Fruit fly (Drosophila melanogaster) whole organism, embryonic: ENCODE data around the gene CG34125.
A peak's percentile ranks its signal among the peaks of the same experiment; 100 is the strongest.

Experiments used
- CG10147 ChIP-seq: fragments of 200-800 bp; sonication (Bioruptor generic); optimal IDR thresholded peaks from 2 replicates; lab custom pipeline; 2019; ENCODE audit warnings: missing biosample characterization, mild to moderate bottlenecking, missing genetic modification characterization, moderate library complexity
- CG10267 ChIP-seq: fragments of 200-800 bp; sonication (Bioruptor generic); optimal IDR thresholded peaks from 2 replicates; lab custom pipeline; 2018; ENCODE audit warnings: missing biosample characterization, mild to moderate bottlenecking, missing genetic modification characterization, moderate library complexity
- CG10654 ChIP-seq: fragments of 200-800 bp; sonication (Bioruptor generic); optimal IDR thresholded peaks from 2 replicates; lab custom pipeline; 2016; ENCODE audit warnings: missing biosample characterization, missing genetic modification characterization
- CG13287 ChIP-seq: fragments of 200-800 bp; sonication (Bioruptor generic); IDR thresholded peaks from 2 replicates; pipeline ENCODE4 v1.3.6; 2022; ENCODE audit warnings: missing biosample characterization, missing genetic modification characterization; ENCODE audit not compliant: partially characterized antibody
- CG13775 ChIP-seq: fragments of 200-800 bp; sonication (Bioruptor generic); optimal IDR thresholded peaks from 3 replicates; lab custom pipeline; 2017; ENCODE audit warnings: missing biosample characterization, mild to moderate bottlenecking, missing genetic modification characterization
- CG15073 ChIP-seq: fragments of 200-800 bp; sonication (Bioruptor generic); optimal IDR thresholded peaks from 2 replicates; lab custom pipeline; 2016; ENCODE audit warnings: missing biosample characterization, missing genetic modification characterization
- CG1529 ChIP-seq: fragments of 200-800 bp; sonication (Bioruptor generic); optimal IDR thresholded peaks from 3 replicates; lab custom pipeline; 2018; ENCODE audit warnings: missing biosample characterization, missing genetic modification characterization
- CG15601 ChIP-seq: fragments of 200-800 bp; sonication (Bioruptor generic); optimal IDR thresholded peaks from 3 replicates; lab custom pipeline; 2019; ENCODE audit warnings: missing biosample characterization, mild to moderate bottlenecking, missing genetic modification characterization, moderate library complexity
- CG15696 ChIP-seq: fragments of 200-800 bp; sonication (Bioruptor generic); optimal IDR thresholded peaks from 2 replicates; lab custom pipeline; 2019; ENCODE audit warnings: missing biosample characterization, mild to moderate bottlenecking, missing genetic modification characterization, moderate library complexity
- CG17385 ChIP-seq: fragments of 200-800 bp; sonication (Bioruptor generic); optimal IDR thresholded peaks from 3 replicates; lab custom pipeline; 2018; ENCODE audit warnings: missing biosample characterization, mild to moderate bottlenecking, missing genetic modification characterization
- CG18764 ChIP-seq: fragments of 200-800 bp; sonication (Bioruptor generic); optimal IDR thresholded peaks from 3 replicates; lab custom pipeline; 2016; ENCODE audit warnings: missing biosample characterization, missing genetic modification characterization
- CG2202 ChIP-seq: fragments of 200-800 bp; sonication (Bioruptor generic); optimal IDR thresholded peaks from 2 replicates; lab custom pipeline; 2018; ENCODE audit warnings: missing biosample characterization, mild to moderate bottlenecking, missing genetic modification characterization
- CG33213 ChIP-seq: fragments of 200-800 bp; sonication (Bioruptor generic); optimal IDR thresholded peaks from 3 replicates; lab custom pipeline; 2016; ENCODE audit warnings: missing biosample characterization, missing genetic modification characterization
- CG6813 ChIP-seq: fragments of 200-800 bp; sonication (Bioruptor generic); optimal IDR thresholded peaks from 2 replicates; lab custom pipeline; 2017; ENCODE audit warnings: missing biosample characterization, missing genetic modification characterization, mild to moderate bottlenecking, moderate library complexity, missing genetic modification reagents
- CG7372 ChIP-seq: fragments of 200-800 bp; sonication (Bioruptor generic); IDR thresholded peaks from 2 replicates; pipeline ENCODE4 v1.3.6; 2022; ENCODE audit warnings: missing biosample characterization, missing genetic modification characterization
- CG7963 ChIP-seq: fragments of 200-800 bp; sonication (Bioruptor generic); IDR thresholded peaks from 3 replicates; pipeline ENCODE4 v1.3.6; 2022; ENCODE audit warnings: missing biosample characterization, missing genetic modification characterization; ENCODE audit not compliant: partially characterized antibody
- CG7987 ChIP-seq: fragments of 200-800 bp; sonication (Bioruptor generic); optimal IDR thresholded peaks from 2 replicates; lab custom pipeline; 2018; ENCODE audit warnings: missing biosample characterization, mild to moderate bottlenecking, missing genetic modification characterization, moderate library complexity
- CG8089 ChIP-seq: fragments of 200-800 bp; sonication (Bioruptor generic); optimal IDR thresholded peaks from 3 replicates; lab custom pipeline; 2016; ENCODE audit warnings: missing biosample characterization, missing genetic modification characterization
- CG8388 ChIP-seq: fragments of 200-800 bp; sonication (Bioruptor generic); optimal IDR thresholded peaks from 2 replicates; lab custom pipeline; 2019; ENCODE audit warnings: missing biosample characterization, mild to moderate bottlenecking, missing genetic modification characterization, moderate library complexity
- CG9215 ChIP-seq: fragments of 200-800 bp; sonication (Bioruptor generic); IDR thresholded peaks from 2 replicates; pipeline ENCODE4 v1.3.6; 2022; ENCODE audit warnings: missing biosample characterization, missing genetic modification characterization
- CG9609 ChIP-seq: fragments of 200-800 bp; sonication (Bioruptor generic); optimal IDR thresholded peaks from 3 replicates; lab custom pipeline; 2016; ENCODE audit warnings: missing biosample characterization, missing genetic modification characterization
- CG9797 ChIP-seq: fragments of 200-800 bp; sonication (Bioruptor generic); optimal IDR thresholded peaks from 3 replicates; lab custom pipeline; 2018; ENCODE audit warnings: missing biosample characterization, mild to moderate bottlenecking, missing genetic modification characterization
- Doc2 ChIP-seq: fragments of 200-800 bp; sonication (Bioruptor generic); IDR thresholded peaks from 2 replicates; pipeline ENCODE4 v1.3.6; 2022; ENCODE audit warnings: missing biosample characterization, missing genetic modification characterization
- Fer3 ChIP-seq: fragments of 200-800 bp; sonication (Bioruptor generic); optimal IDR thresholded peaks from 2 replicates; lab custom pipeline; 2018; ENCODE audit warnings: missing biosample characterization, mild to moderate bottlenecking, missing genetic modification characterization, moderate library complexity
- GATAe ChIP-seq: fragments of 200-800 bp; sonication (Bioruptor generic); conservative IDR thresholded peaks from 2 replicates; pipeline ENCODE4 v1.3.6; 2022; ENCODE audit warnings: missing biosample characterization, missing genetic modification characterization
- Hsf ChIP-seq: fragments of 200-800 bp; sonication (Bioruptor generic); optimal IDR thresholded peaks from 3 replicates; lab custom pipeline; 2016; ENCODE audit warnings: missing biosample characterization, missing genetic modification characterization
- Jarid2 ChIP-seq: fragments of 200-800 bp; sonication (Bioruptor generic); optimal IDR thresholded peaks from 3 replicates; lab custom pipeline; 2017; ENCODE audit warnings: mild to moderate bottlenecking, missing biosample characterization, missing genetic modification reagents, missing genetic modification characterization
- MESR4 ChIP-seq: fragments of 200-800 bp; sonication (Bioruptor generic); optimal IDR thresholded peaks from 2 replicates; lab custom pipeline; 2018; ENCODE audit warnings: missing biosample characterization, mild to moderate bottlenecking, missing genetic modification characterization, moderate library complexity
- Myb ChIP-seq: fragments of 200-800 bp; sonication (Bioruptor generic); optimal IDR thresholded peaks from 2 replicates; lab custom pipeline; 2016; ENCODE audit warnings: missing biosample characterization, missing genetic modification characterization
- al ChIP-seq: fragments of 200-800 bp; sonication (Bioruptor generic); IDR thresholded peaks from 2 replicates; pipeline ENCODE4 v1.3.6; 2022; ENCODE audit warnings: missing biosample characterization, missing genetic modification characterization
- amos ChIP-seq: fragments of 200-800 bp; sonication (Bioruptor generic); IDR thresholded peaks from 2 replicates; pipeline ENCODE4 v1.3.6; 2022; ENCODE audit warnings: missing biosample characterization, missing genetic modification characterization; ENCODE audit not compliant: partially characterized antibody
- aop ChIP-seq: fragments of 200-800 bp; sonication (Bioruptor generic); IDR thresholded peaks from 2 replicates; pipeline ENCODE4 v1.3.6; 2022; ENCODE audit warnings: missing biosample characterization, missing genetic modification characterization
- az2 ChIP-seq: fragments of 200-800 bp; sonication (Bioruptor generic); optimal IDR thresholded peaks from 3 replicates; lab custom pipeline; 2016; ENCODE audit warnings: missing biosample characterization, missing genetic modification characterization
- cas ChIP-seq: fragments of 200-800 bp; sonication (Bioruptor generic); IDR thresholded peaks from 2 replicates; pipeline ENCODE4 v1.3.6; 2022; ENCODE audit warnings: missing biosample characterization, missing genetic modification characterization
- crp ChIP-seq, 2 experiments: fragments of 200-800 bp; sonication (Bioruptor generic); optimal IDR thresholded peaks; 2 replicates in 1 of 2; 3 replicates in 1 of 2; lab custom pipeline; 2017; ENCODE audit warnings: missing biosample characterization in 2 of 2, missing genetic modification characterization in 2 of 2, mild to moderate bottlenecking in 1 of 2, moderate library complexity in 1 of 2
- dan ChIP-seq: fragments of 200-800 bp; sonication (Bioruptor generic); IDR thresholded peaks from 2 replicates; pipeline ENCODE4 v1.3.6; 2022; ENCODE audit warnings: missing biosample characterization, missing genetic modification characterization
- dm ChIP-seq: fragments of 200-800 bp; sonication (Bioruptor generic); optimal IDR thresholded peaks from 3 replicates; lab custom pipeline; 2016; ENCODE audit warnings: missing biosample characterization, missing genetic modification characterization
- esg ChIP-seq: fragments of 200-800 bp; sonication (Bioruptor generic); conservative IDR thresholded peaks from 2 replicates; pipeline ENCODE4 v1.3.6; 2022; ENCODE audit warnings: missing biosample characterization, missing genetic modification characterization
- gsb-n ChIP-seq: fragments of 200-800 bp; sonication (Bioruptor generic); optimal IDR thresholded peaks from 3 replicates; lab custom pipeline; 2018; ENCODE audit warnings: missing biosample characterization, mild to moderate bottlenecking, missing genetic modification characterization
- ham ChIP-seq: fragments of 200-800 bp; sonication (Bioruptor generic); IDR thresholded peaks from 2 replicates; pipeline ENCODE4 v1.3.6; 2022; ENCODE audit warnings: missing biosample characterization, missing genetic modification characterization
- hbn ChIP-seq: fragments of 200-800 bp; sonication (Bioruptor generic); IDR thresholded peaks from 2 replicates; pipeline ENCODE4 v1.3.6; 2022; ENCODE audit warnings: missing biosample characterization, missing genetic modification characterization; ENCODE audit not compliant: partially characterized antibody
- kah ChIP-seq: fragments of 200-800 bp; sonication (Bioruptor generic); optimal IDR thresholded peaks from 2 replicates; lab custom pipeline; 2018; ENCODE audit warnings: missing biosample characterization, mild to moderate bottlenecking, missing genetic modification characterization
- kay ChIP-seq: fragments of 200-800 bp; sonication (Bioruptor generic); optimal IDR thresholded peaks from 2 replicates; lab custom pipeline; 2016; ENCODE audit warnings: missing biosample characterization, missing genetic modification characterization
- knrl ChIP-seq: fragments of 200-800 bp; sonication (Bioruptor generic); IDR thresholded peaks from 3 replicates; pipeline ENCODE4 v1.3.6; 2022; ENCODE audit warnings: missing biosample characterization, missing genetic modification characterization; ENCODE audit not compliant: partially characterized antibody
- luna ChIP-seq: fragments of 200-800 bp; sonication (Bioruptor generic); optimal IDR thresholded peaks from 2 replicates; lab custom pipeline; 2016; ENCODE audit warnings: missing biosample characterization, missing genetic modification characterization
- p53 ChIP-seq: fragments of 200-800 bp; sonication (Bioruptor generic); optimal IDR thresholded peaks from 2 replicates; lab custom pipeline; 2016; ENCODE audit warnings: missing biosample characterization, missing genetic modification characterization
- pan ChIP-seq, 4 experiments: fragments of >200 bp in 3 of 4; fragments of 200-800 bp in 1 of 4; sonication (Bioruptor generic) in 1 of 4; optimal IDR thresholded peaks in 3 of 4; IDR thresholded peaks in 1 of 4; 2 replicates each; pipeline versions ENCODE4 v1.3.6 to Lab custom; 2017 to 2022; ENCODE audit warnings: missing biosample characterization in 2 of 4, missing genetic modification characterization in 2 of 4, mixed read lengths in 1 of 4
- pum ChIP-seq: fragments of 200-800 bp; sonication (Bioruptor generic); optimal IDR thresholded peaks from 2 replicates; lab custom pipeline; 2016; ENCODE audit warnings: missing biosample characterization, missing genetic modification characterization
- rib ChIP-seq: fragments of 200-800 bp; sonication (Bioruptor generic); IDR thresholded peaks from 2 replicates; pipeline ENCODE4 v1.3.6; 2022; ENCODE audit warnings: missing biosample characterization, missing genetic modification characterization
- sd ChIP-seq: fragments of 200-800 bp; sonication (Bioruptor generic); optimal IDR thresholded peaks from 3 replicates; lab custom pipeline; 2018; ENCODE audit warnings: missing biosample characterization, mild to moderate bottlenecking, missing genetic modification characterization, moderate library complexity

Gene CG34125

dm6 chr2L:5010784-5011260 is 45.3 kb downstream of the CG34125 start, which contains the start of the genes CG31917, Tfb5 and SelT (continued):
- TF ChIP-seq hbn (GFP tag; lab: Robert Waterston, UW) (peak; percentile 65), CG7987 (GFP tag; lab: Kevin White, UChicago) (no peak), CG13287 (GFP tag; lab: Robert Waterston, UW) (peak; percentile 85), pum (GFP tag; lab: Kevin White, UChicago) (peak; percentile 15), Fer3 (tag; lab: Kevin White, UChicago) (peak; percentile 18), CG17385 (GFP tag; lab: Kevin White, UChicago) (peak; percentile 20), az2 (peak; percentile 36), CG18764 (GFP tag; lab: Kevin White, UChicago) (no peak), CG9215 (GFP tag; lab: Robert Waterston, UW) (peak; percentile 18; the same call in 1 of the 2 replicates), CG8388 (GFP tag; lab: Kevin White, UChicago) (peak; percentile 35), knrl (GFP tag; lab: Robert Waterston, UW) (peak; percentile 80), cas (GFP tag; lab: Robert Waterston, UW) (no peak), Jarid2 (GFP tag; lab: Kevin White, UChicago) (no peak), Doc2 (GFP tag; lab: Robert Waterston, UW) (no peak), amos (GFP tag; lab: Robert Waterston, UW) (peak; percentile 64), CG10267 (tag; lab: Kevin White, UChicago) (peak; percentile 52), CG13775 (GFP tag; lab: Kevin White, UChicago) (peak; percentile 70), Hsf (GFP tag; lab: Kevin White, UChicago) (peak; percentile 73), CG15696 (tag; lab: Kevin White, UChicago) (peak; percentile 50), kay (GFP tag; lab: Kevin White, UChicago) (peak; percentile 13), aop (GFP tag; lab: Robert Waterston, UW) (no peak), al (no peak), pan (optimal IDR thresholded peaks at IDR 0.05; lab: Kevin White, UChicago) (no peak), pan (GFP tag; optimal IDR thresholded peaks at IDR 0.05 in 1 of 2, IDR thresholded peaks at IDR 0.05 in 1 of 2) (no peak), esg (GFP tag; lab: Robert Waterston, UW) (no peak), CG1529 (GFP tag; lab: Kevin White, UChicago) (no peak), ham (no peak), kah (GFP tag; lab: Kevin White, UChicago) (no peak), CG15073 (GFP tag; lab: Kevin White, UChicago) (no peak), CG6813 (GFP tag; lab: Kevin White, UChicago) (no peak), dm (GFP tag; lab: Kevin White, UChicago) (peak; percentile 62), gsb-n (tag; lab: Kevin White, UChicago) (no peak), CG8089 (no peak), rib (GFP tag; lab: Robert Waterston, UW) (no peak), crp (GFP tag; optimal IDR thresholded peaks at IDR 0.05; lab: Kevin White, UChicago) (no peak), MESR4 (GFP tag; lab: Kevin White, UChicago) (peak; percentile 65), CG9609 (GFP tag; lab: Kevin White, UChicago) (peak; percentile 50), dan (no peak), CG7963 (GFP tag; lab: Robert Waterston, UW) (no peak), CG10147 (GFP tag; lab: Kevin White, UChicago) (no peak), GATAe (GFP tag; lab: Robert Waterston, UW) (no peak), CG33213 (GFP tag; lab: Kevin White, UChicago) (peak; percentile 65), p53 (GFP tag; lab: Kevin White, UChicago) (no peak), CG10654 (GFP tag; lab: Kevin White, UChicago) (no peak), CG15601 (tag; lab: Kevin White, UChicago) (peak; percentile 58), luna (GFP tag; lab: Kevin White, UChicago) (no peak), CG9797 (GFP tag; lab: Kevin White, UChicago) (peak; percentile 30), Myb (GFP tag; lab: Kevin White, UChicago) (peak; percentile 14), sd (tag; lab: Kevin White, UChicago) (peak; percentile 91), CG7372 (GFP tag; lab: Robert Waterston, UW) (0 out of 2 replicates have a peak, but pooled peaks have one; percentile 21), CG2202 (tag; lab: Kevin White, UChicago) (no peak)
